Worm (Caenorhabditis elegans) whole organism, L4/young adult: Measurements from ENCODE around the gene sec-16A.1.

ENCODE experiments used
- W03F9.2 ChIP-seq: fragments of 150-350 bp; optimal IDR thresholded peaks from 2 replicates; lab custom pipeline; 2014; ENCODE audit warnings: missing biosample characterization, missing genetic modification characterization
- dao-5 ChIP-seq: sonication (generic microtip); optimal IDR thresholded peaks from 2 replicates; lab custom pipeline; 2016; ENCODE audit warnings: missing genotype, missing genetic modification characterization, moderate library complexity, missing compliant biosample characterization
- him-1 ChIP-seq: sonication (generic microtip); optimal IDR thresholded peaks from 2 replicates; lab custom pipeline; 2016; ENCODE audit warnings: missing genotype, missing genetic modification reagents, missing genetic modification characterization, missing compliant biosample characterization

DNA sequence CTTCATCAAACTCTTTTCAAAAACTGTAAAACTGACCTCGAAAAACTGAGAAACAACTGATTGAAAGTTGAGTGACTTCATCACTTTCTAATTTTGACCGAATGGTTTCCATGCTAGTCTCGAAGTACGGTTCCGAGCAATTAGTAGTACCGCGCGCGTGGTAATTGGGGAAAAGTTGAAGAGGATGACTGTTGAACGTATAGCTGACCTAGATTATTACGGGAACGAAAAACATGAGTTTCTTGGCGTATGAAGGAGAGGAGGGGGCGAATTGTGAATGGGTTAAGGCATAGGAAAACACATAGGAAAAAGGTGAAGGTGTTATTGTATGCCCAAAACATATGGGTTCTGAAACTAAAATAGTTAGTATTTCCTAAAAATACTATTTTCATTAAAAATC lies 35.9 kb downstream of the sec-16A.1 start, which contains the start of gene ptr-9:
- TF ChIP-seq dao-5 (tag; lab: Kevin White, UChicago), result no peak
- TF ChIP-seq him-1 (tag; lab: Kevin White, UChicago), result no peak
- TF ChIP-seq W03F9.2 (tag; lab: Kevin White, UChicago), result no peak
